Fruit fly (Drosophila melanogaster): ENCODE results near the gene ttm2.

DNA sequence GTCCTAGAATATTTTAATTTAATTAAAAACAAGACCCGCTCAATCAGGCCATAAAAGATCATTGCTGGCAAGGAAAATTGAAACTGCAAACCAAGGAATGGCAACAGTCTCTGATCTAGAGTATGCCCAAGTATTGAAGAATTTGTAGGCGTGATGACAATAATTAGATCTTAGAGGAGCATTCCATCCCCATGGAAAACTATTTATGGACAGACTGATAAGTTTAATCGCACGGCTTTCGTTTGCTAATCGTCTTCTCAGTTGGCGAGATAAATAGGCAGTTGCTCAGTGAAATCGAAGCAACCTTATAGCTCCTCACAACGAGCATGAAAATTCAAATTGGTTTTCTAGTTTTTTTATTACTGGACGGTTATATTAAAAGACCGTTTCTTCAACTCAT is 41.8 kb downstream of the ttm2 start, which contains the start of gene ddbt:
- no peak for TF ChIP-seq CG7045 (GFP tag; optimal IDR thresholded peaks at IDR 0.05)
- TF ChIP-seq Crg-1 (GFP tag; optimal IDR thresholded peaks at IDR 0.05): no peak
- TF ChIP-seq ovo (GFP tag; optimal IDR thresholded peaks at IDR 0.05): no peak

Measured in whole organism, adult.